Worm (Caenorhabditis elegans) whole organism, early embryonic: ENCODE data around the gene F47C12.6.

Experiments used
- B0310.2 ChIP-seq: sonication (generic microtip); optimal IDR thresholded peaks from 2 replicates; lab custom pipeline; 2016; ENCODE audit warnings: mild to moderate bottlenecking, missing genetic modification characterization, missing compliant biosample characterization
- ama-1 ChIP-seq: fragments of 150-350 bp; optimal IDR thresholded peaks from 2 replicates; lab custom pipeline; 2014
- pes-1 ChIP-seq: fragments of 200-800 bp; sonication (Bioruptor generic); IDR thresholded peaks from 2 replicates; pipeline ENCODE4 v1.3.6; 2022; ENCODE audit warnings: missing genetic modification reagents, missing genetic modification characterization, missing compliant biosample characterization

DNA sequence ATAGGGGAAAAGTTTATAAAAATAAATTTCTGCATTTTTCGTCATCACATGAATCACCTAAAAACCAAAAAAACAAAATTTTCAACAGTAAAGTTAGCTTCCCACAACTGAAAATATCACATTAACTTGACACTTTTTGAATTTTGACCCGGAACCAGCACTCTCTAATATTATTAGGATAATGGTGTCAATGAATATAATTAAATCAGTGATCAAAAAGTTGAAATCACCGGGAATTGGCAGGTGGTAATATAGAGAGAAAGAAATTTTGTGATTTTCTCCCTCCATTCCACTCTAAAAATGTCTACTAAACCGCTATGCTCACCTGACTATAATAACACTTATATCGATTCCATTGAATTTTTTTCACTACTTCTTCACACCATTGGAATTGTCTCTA is 13.7 kb downstream of the F47C12.6 start, which contains the start of gene srh-222:
- TF ChIP-seq pes-1 (GFP tag; lab: Robert Waterston, UW) = no peak
- no peak for TF ChIP-seq ama-1
- no peak for TF ChIP-seq B0310.2 (tag; lab: Kevin White, UChicago)
